Worm (Caenorhabditis elegans): ENCODE data around the gene F11C7.7.

The F11C7.7 gene

ce11 chrX:17401264-17401663, 2.9 kb downstream of the F11C7.7 start, which contains the start of gene F11C7.6:
Gene F11C7.6, plus strand, starts transcription at chrX:17401564.
- TF ChIP-seq pag-3 (tag; optimal IDR thresholded peaks at IDR 0.05; ENCODE audit: borderline replicate concordance, insufficient read depth) = no peak
- no peak for TF ChIP-seq fkh-4 (tag; optimal IDR thresholded peaks at IDR 0.05; ENCODE audit: borderline replicate concordance)
- no peak for TF ChIP-seq nhr-84 (tag; optimal IDR thresholded peaks at IDR 0.05)
- TF ChIP-seq lin-39 (tag; optimal IDR thresholded peaks at IDR 0.05) = no peak
- TF ChIP-seq snu-23 (GFP tag; optimal IDR thresholded peaks at IDR 0.05) = no peak
- no peak for TF ChIP-seq irx-1 (tag; optimal IDR thresholded peaks at IDR 0.05)
- TF ChIP-seq zag-1 (tag; optimal IDR thresholded peaks at IDR 0.05) = no peak
- TF ChIP-seq hlh-17 (GFP tag; optimal IDR thresholded peaks at IDR 0.05; ENCODE audit: borderline replicate concordance) = no peak
- no peak for TF ChIP-seq unc-30 (tag; optimal IDR thresholded peaks at IDR 0.05)
- TF ChIP-seq nhr-19 (GFP tag; conservative IDR thresholded peaks at IDR 0.05) = no peak
- no peak for TF ChIP-seq egl-27 (tag; optimal IDR thresholded peaks at IDR 0.05)
- no peak for TF ChIP-seq mab-9 (GFP tag; IDR thresholded peaks at IDR 0.05)

DNA sequence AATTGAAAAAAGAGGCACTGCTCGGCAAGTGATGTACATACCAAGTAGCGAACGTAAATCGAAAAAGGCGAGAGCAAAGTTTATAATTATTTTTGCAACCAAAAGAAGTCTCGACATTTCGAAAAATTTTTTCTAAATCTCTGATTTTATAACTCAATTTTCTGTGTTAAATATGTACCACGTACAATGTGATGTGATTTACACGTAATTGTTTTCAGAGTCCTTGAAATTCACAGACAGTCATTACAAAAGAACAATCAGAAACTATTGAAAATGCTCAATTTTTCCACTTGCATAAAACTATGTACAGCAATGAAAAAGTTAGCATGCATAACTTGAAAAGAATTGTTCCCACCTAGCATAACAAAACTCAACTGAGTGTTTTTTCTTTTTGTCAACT, 4.7 kb downstream of the F11C7.7 start:
- TF ChIP-seq dpl-1 (GFP tag; optimal IDR thresholded peaks at IDR 0.05) = no peak
- TF ChIP-seq ets-5 (GFP tag; IDR thresholded peaks at IDR 0.05) = no peak
- TF ChIP-seq hpl-2 (GFP tag; optimal IDR thresholded peaks at IDR 0.05) = no peak
- TF ChIP-seq tlp-1 (tag; optimal IDR thresholded peaks at IDR 0.05) = no peak
- no peak for TF ChIP-seq pqm-1 (tag; optimal IDR thresholded peaks at IDR 0.05)
- TF ChIP-seq fkh-10 (GFP tag; optimal IDR thresholded peaks at IDR 0.05) = no peak
- TF ChIP-seq rnt-1 (tag; optimal IDR thresholded peaks at IDR 0.05) = no peak
- TF ChIP-seq unc-130 (tag; optimal IDR thresholded peaks at IDR 0.05) = no peak
- TF ChIP-seq nhr-76 (tag; optimal IDR thresholded peaks at IDR 0.05) = no peak
- no peak for TF ChIP-seq C34B4.2 (tag; optimal IDR thresholded peaks at IDR 0.05)

DNA sequence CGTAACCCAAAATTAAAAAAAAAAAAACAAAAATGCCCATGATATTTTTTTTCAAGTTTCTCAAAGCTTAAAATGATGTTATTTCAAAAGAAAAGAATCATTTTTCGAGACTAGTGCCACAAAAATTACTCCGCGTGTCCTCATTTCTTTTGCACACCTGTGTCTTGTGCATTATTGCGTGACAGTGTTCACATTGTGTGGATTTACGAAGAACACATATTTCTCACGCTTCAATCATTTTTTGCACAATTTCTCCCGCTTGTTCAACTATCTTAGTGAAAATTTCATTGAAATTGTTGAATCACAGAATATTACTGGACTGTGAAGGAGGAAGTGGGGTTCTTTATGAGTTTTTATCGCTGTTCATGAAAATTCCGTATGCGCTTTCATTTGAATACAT, 10.5 kb downstream of the F11C7.7 start:
- TF ChIP-seq ceh-63 (GFP tag; optimal IDR thresholded peaks at IDR 0.05) = no peak
- TF ChIP-seq fos-1 (tag; optimal IDR thresholded peaks at IDR 0.05) = no peak
- TF ChIP-seq grh-1 (GFP tag; IDR thresholded peaks at IDR 0.05) = no peak
- TF ChIP-seq efl-1 (optimal IDR thresholded peaks at IDR 0.05) = no peak
- TF ChIP-seq efl-1 (GFP tag; optimal IDR thresholded peaks at IDR 0.05 in 1 of 2) = peak in 1 of 2 experiments; percentile 87
- no peak for TF ChIP-seq zag-1 (tag; optimal IDR thresholded peaks at IDR 0.05)
- TF ChIP-seq lin-35 (GFP tag; optimal IDR thresholded peaks at IDR 0.05) = peak in 1 of 2 experiments; percentile 8
- no peak for TF ChIP-seq tbx-2 (tag; optimal IDR thresholded peaks at IDR 0.05)
- peak; percentile 55 for TF ChIP-seq F16B12.6 (tag; optimal IDR thresholded peaks at IDR 0.05)
- TF ChIP-seq unc-130 (tag; optimal IDR thresholded peaks at IDR 0.05) = no peak

DNA sequence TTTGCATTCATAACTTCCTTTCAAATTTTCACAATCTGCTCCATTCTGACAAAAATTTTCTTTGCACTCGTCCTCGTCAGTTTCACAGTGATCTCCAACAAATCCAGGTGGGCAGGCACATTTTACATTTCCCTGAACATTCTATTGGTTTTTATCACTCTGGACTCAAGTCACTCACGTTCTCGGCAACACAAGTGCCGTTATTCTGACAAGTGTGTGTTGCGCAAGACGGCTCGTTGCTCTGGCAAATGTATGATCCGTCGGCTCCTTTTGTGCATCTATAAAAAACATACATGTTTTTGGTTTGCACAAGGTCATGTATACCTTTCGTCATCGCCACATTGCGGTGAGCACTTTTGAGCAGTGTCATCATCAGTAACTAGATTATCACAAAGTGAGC, 14.2 kb downstream of the F11C7.7 start:
- TF ChIP-seq unc-86 (tag; optimal IDR thresholded peaks at IDR 0.05) (no peak), efl-1 (optimal IDR thresholded peaks at IDR 0.05) (no peak), efl-1 (GFP tag; optimal IDR thresholded peaks at IDR 0.05 in 1 of 2) (peak in 1 of 2 experiments; percentile 91)

DNA sequence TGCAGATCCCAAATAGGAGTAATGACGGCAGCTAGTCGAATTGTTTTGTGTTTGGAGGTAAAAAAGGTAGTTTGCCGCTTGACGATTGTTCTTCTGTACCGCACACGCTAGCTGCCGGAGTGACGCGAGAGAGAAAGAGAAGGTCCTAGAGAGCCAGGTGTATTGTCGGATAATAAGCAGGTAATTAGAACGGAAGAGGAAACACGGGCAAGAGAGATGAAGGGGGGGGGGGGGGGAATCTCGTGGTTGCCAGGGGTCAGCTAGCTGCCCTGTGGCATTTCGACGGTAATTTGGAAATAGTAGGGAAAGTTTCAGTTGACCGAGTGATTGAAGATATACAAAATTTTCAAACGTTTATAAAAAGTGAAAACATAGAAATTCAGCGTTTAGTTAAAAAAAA, 15.5 kb downstream of the F11C7.7 start, which contains the start of gene crb-1:
Gene crb-1 (minus strand): TSS at position 147 of the 400 bp plus-strand sequence.
- TF ChIP-seq ceh-90 (tag; optimal IDR thresholded peaks at IDR 0.05) = no peak
- no peak for TF ChIP-seq lin-15B (tag; optimal IDR thresholded peaks at IDR 0.05)
- TF ChIP-seq sup-37 (GFP tag; optimal IDR thresholded peaks at IDR 0.05) = no peak
- no peak for TF ChIP-seq lir-3 (tag; optimal IDR thresholded peaks at IDR 0.05; ENCODE audit: poor library complexity)
- no peak for TF ChIP-seq lin-39 (tag; optimal IDR thresholded peaks at IDR 0.05)
- no peak for TF ChIP-seq ceh-82 (tag; optimal IDR thresholded peaks at IDR 0.05)
- no peak for TF ChIP-seq nhr-77 (tag; optimal IDR thresholded peaks at IDR 0.05)
- TF ChIP-seq nhr-90 (tag; optimal IDR thresholded peaks at IDR 0.05; ENCODE audit: poor library complexity) = no peak
- no peak for TF ChIP-seq zag-1 (tag; optimal IDR thresholded peaks at IDR 0.05)
- TF ChIP-seq ets-5 (GFP tag; IDR thresholded peaks at IDR 0.05) = no peak
- no peak for TF ChIP-seq C16A3.4 (tag; optimal IDR thresholded peaks at IDR 0.05)
- no peak for TF ChIP-seq rnt-1 (tag; optimal IDR thresholded peaks at IDR 0.05)
- no peak for TF ChIP-seq mep-1 (tag; optimal IDR thresholded peaks at IDR 0.05)
- no peak for TF ChIP-seq isw-1 (GFP tag; IDR thresholded peaks at IDR 0.05)
- no peak for TF ChIP-seq pag-3 (tag; optimal IDR thresholded peaks at IDR 0.05; ENCODE audit: borderline replicate concordance, insufficient read depth)
- no peak for TF ChIP-seq hlh-4 (tag; optimal IDR thresholded peaks at IDR 0.05)
- no peak for TF ChIP-seq mab-9 (GFP tag; IDR thresholded peaks at IDR 0.05)

Data from whole organism, L1 larva.